Worm (Caenorhabditis elegans) whole organism, L1 larva: ENCODE data around the gene acy-1.

Experiments
- C04F5.9 ChIP-seq: sonication (generic microtip); optimal IDR thresholded peaks from 2 replicates; lab custom pipeline; 2016; ENCODE audit warnings: missing genetic modification characterization, missing compliant biosample characterization
- C16A3.4 ChIP-seq: fragments of 150-350 bp; optimal IDR thresholded peaks from 2 replicates; lab custom pipeline; 2014; ENCODE audit warnings: missing biosample characterization, missing genetic modification characterization
- Y116A8C.19 ChIP-seq: sonication (generic microtip); optimal IDR thresholded peaks from 2 replicates; lab custom pipeline; 2016; ENCODE audit warnings: missing compliant biosample characterization, missing genetic modification characterization, borderline replicate concordance
- ama-1 ChIP-seq: fragments of 150-350 bp; optimal IDR thresholded peaks from 2 replicates; lab custom pipeline; 2014
- ceh-63 ChIP-seq: fragments of 200-800 bp; sonication (Bioruptor generic); optimal IDR thresholded peaks from 2 replicates; lab custom pipeline; 2018; ENCODE audit warnings: mild to moderate bottlenecking, missing genetic modification characterization, missing compliant biosample characterization
- ceh-88 ChIP-seq: fragments of 200-800 bp; sonication (Bioruptor generic); IDR thresholded peaks from 2 replicates; pipeline ENCODE4 v1.3.6; 2022; ENCODE audit warnings: missing genetic modification characterization, missing compliant biosample characterization
- dpl-1 ChIP-seq, 3 experiments: fragments of 150-350 bp in 2 of 3; sonication (generic microtip) in 1 of 3; optimal IDR thresholded peaks; 2 replicates each; lab custom pipeline; 2014 to 2017; ENCODE audit warnings: missing biosample characterization in 3 of 3, missing genetic modification characterization in 3 of 3, missing genetic modification reagents in 3 of 3
- efl-1 ChIP-seq, 4 experiments: fragments of 150-350 bp; optimal IDR thresholded peaks in 3 of 4; peaks in 1 of 4; 1 replicate in 1 of 4; 2 replicates in 3 of 4; lab custom pipeline; 2014; ENCODE audit warnings: missing biosample characterization in 2 of 4, missing genetic modification characterization in 2 of 4, missing genetic modification reagents in 2 of 4
- elt-2 ChIP-seq: sonication (generic microtip); optimal IDR thresholded peaks from 2 replicates; lab custom pipeline; 2016; ENCODE audit warnings: missing genetic modification characterization, mild to moderate bottlenecking, inconsistent platforms, missing compliant biosample characterization, missing genetic modification reagents
- fkh-8 ChIP-seq: sonication (generic microtip); optimal IDR thresholded peaks from 2 replicates; lab custom pipeline; 2016; ENCODE audit warnings: mild to moderate bottlenecking, missing genetic modification characterization, missing compliant biosample characterization
- fos-1 ChIP-seq: fragments of 150-350 bp; optimal IDR thresholded peaks from 2 replicates; lab custom pipeline; 2014; ENCODE audit warnings: missing biosample characterization, missing genetic modification characterization
- grh-1 ChIP-seq: fragments of 200-800 bp; sonication (Bioruptor generic); IDR thresholded peaks from 2 replicates; pipeline ENCODE4 v1.3.6; 2022; ENCODE audit warnings: missing genetic modification reagents, missing genetic modification characterization, missing compliant biosample characterization
- isw-1 ChIP-seq: fragments of 200-800 bp; sonication (Bioruptor generic); IDR thresholded peaks from 2 replicates; pipeline ENCODE4 v1.3.6; 2022; ENCODE audit warnings: missing genetic modification characterization, missing compliant biosample characterization
- jun-1 ChIP-seq: fragments of 150-350 bp; optimal IDR thresholded peaks from 2 replicates; lab custom pipeline; 2014; ENCODE audit warnings: missing biosample characterization, missing genetic modification reagents, missing genetic modification characterization
- lin-13 ChIP-seq: fragments of 150-350 bp; optimal IDR thresholded peaks from 2 replicates; lab custom pipeline; 2014; ENCODE audit warnings: missing biosample characterization, missing genetic modification reagents, missing genetic modification characterization
- lin-14 ChIP-seq: fragments of 200-800 bp; sonication (Bioruptor generic); optimal IDR thresholded peaks from 2 replicates; lab custom pipeline; 2018; ENCODE audit warnings: mild to moderate bottlenecking, missing genetic modification characterization, moderate library complexity, missing compliant biosample characterization
- lin-15B ChIP-seq: fragments of 150-350 bp; sonication (generic microtip); optimal IDR thresholded peaks from 3 replicates; lab custom pipeline; 2014; ENCODE audit warnings: missing biosample characterization, missing genetic modification characterization
- lin-35 ChIP-seq, 2 experiments: fragments of 150-350 bp; optimal IDR thresholded peaks; 2 replicates each; lab custom pipeline; 2014; ENCODE audit warnings: missing biosample characterization in 2 of 2, missing genetic modification characterization in 2 of 2, missing genetic modification reagents in 2 of 2
- lin-39 ChIP-seq: fragments of 150-350 bp; optimal IDR thresholded peaks from 2 replicates; lab custom pipeline; 2014; ENCODE audit warnings: missing biosample characterization, missing genetic modification reagents, missing genetic modification characterization
- lsy-2 ChIP-seq, 2 experiments: fragments of 150-350 bp; optimal IDR thresholded peaks; 2 replicates each; lab custom pipeline; 2014; ENCODE audit warnings: missing biosample characterization in 2 of 2, missing genetic modification characterization in 2 of 2
- mab-9 ChIP-seq: fragments of 200-800 bp; sonication (Bioruptor generic); IDR thresholded peaks from 2 replicates; pipeline ENCODE4 v1.3.6; 2022; ENCODE audit warnings: missing genetic modification reagents, missing genetic modification characterization, missing compliant biosample characterization
- mdl-1 ChIP-seq, 2 experiments: fragments of 150-350 bp; optimal IDR thresholded peaks; 2 replicates each; lab custom pipeline; 2014 to 2017; ENCODE audit warnings: missing biosample characterization in 2 of 2, missing genetic modification characterization in 2 of 2, inconsistent platforms in 1 of 2
- nhr-11 ChIP-seq: fragments of 150-350 bp; optimal IDR thresholded peaks from 2 replicates; lab custom pipeline; 2014; ENCODE audit warnings: missing biosample characterization, missing genetic modification characterization
- nhr-237 ChIP-seq: fragments of 150-350 bp; optimal IDR thresholded peaks from 2 replicates; lab custom pipeline; 2014; ENCODE audit warnings: missing biosample characterization, missing genetic modification characterization
- nhr-47 ChIP-seq: sonication (generic microtip); optimal IDR thresholded peaks from 2 replicates; lab custom pipeline; 2016; ENCODE audit warnings: mild to moderate bottlenecking, missing genetic modification characterization, moderate library complexity, missing compliant biosample characterization
- nhr-71 ChIP-seq: sonication (generic microtip); optimal IDR thresholded peaks from 2 replicates; lab custom pipeline; 2016; ENCODE audit warnings: mild to moderate bottlenecking, missing genetic modification characterization, moderate library complexity, missing compliant biosample characterization
- nhr-77 ChIP-seq: fragments of 150-350 bp; optimal IDR thresholded peaks from 2 replicates; lab custom pipeline; 2014; ENCODE audit warnings: missing biosample characterization, missing genetic modification characterization
- nhr-84 ChIP-seq: sonication (generic microtip); optimal IDR thresholded peaks from 2 replicates; lab custom pipeline; 2017; ENCODE audit warnings: missing biosample characterization, missing genetic modification characterization
- nhr-85 ChIP-seq: sonication (generic microtip); peaks from one replicate; lab custom pipeline; 2016; ENCODE audit warnings: missing genetic modification characterization, inconsistent platforms, missing compliant biosample characterization
- nhr-90 ChIP-seq: sonication (generic microtip); optimal IDR thresholded peaks from 2 replicates; lab custom pipeline; 2016; ENCODE audit warnings: mild to moderate bottlenecking, missing genetic modification characterization, missing compliant biosample characterization; ENCODE audit not compliant: poor library complexity
- pag-3 ChIP-seq: sonication (generic microtip); optimal IDR thresholded peaks from 2 replicates; lab custom pipeline; 2017; ENCODE audit warnings: missing genetic modification characterization, mild to moderate bottlenecking, missing compliant biosample characterization, antibody characterized with exemption, borderline replicate concordance; ENCODE audit not compliant: insufficient read depth
- pax-3 ChIP-seq: fragments of 200-800 bp; sonication (Bioruptor generic); optimal IDR thresholded peaks from 2 replicates; lab custom pipeline; 2018; ENCODE audit warnings: mild to moderate bottlenecking, missing genetic modification characterization, moderate library complexity, missing compliant biosample characterization
- pqm-1 ChIP-seq: sonication (generic microtip); optimal IDR thresholded peaks from 3 replicates; lab custom pipeline; 2017; ENCODE audit warnings: missing biosample characterization, missing genetic modification characterization
- rnt-1 ChIP-seq: sonication (generic microtip); optimal IDR thresholded peaks from 2 replicates; lab custom pipeline; 2016; ENCODE audit warnings: mild to moderate bottlenecking, missing genetic modification characterization, moderate library complexity, missing compliant biosample characterization
- skn-1 ChIP-seq: fragments of 150-350 bp; optimal IDR thresholded peaks from 2 replicates; lab custom pipeline; 2014; ENCODE audit warnings: missing biosample characterization, missing genetic modification characterization
- snpc-4 ChIP-seq: fragments of 150-350 bp; optimal IDR thresholded peaks from 2 replicates; lab custom pipeline; 2014; ENCODE audit warnings: missing biosample characterization, missing genetic modification characterization
- snu-23 ChIP-seq: sonication (generic microtip); optimal IDR thresholded peaks from 2 replicates; lab custom pipeline; 2016; ENCODE audit warnings: missing genetic modification characterization, missing compliant biosample characterization
- sup-37 ChIP-seq: fragments of 200-800 bp; sonication (Bioruptor generic); optimal IDR thresholded peaks from 2 replicates; lab custom pipeline; 2018; ENCODE audit warnings: mild to moderate bottlenecking, missing genetic modification characterization, missing compliant biosample characterization
- swsn-7 ChIP-seq: sonication (generic microtip); optimal IDR thresholded peaks from 2 replicates; lab custom pipeline; 2016; ENCODE audit warnings: missing genetic modification characterization, missing compliant biosample characterization
- tbx-2 ChIP-seq: sonication (generic microtip); optimal IDR thresholded peaks from 2 replicates; lab custom pipeline; 2016; ENCODE audit warnings: missing genetic modification characterization, missing compliant biosample characterization
- unc-86 ChIP-seq: sonication (generic microtip); optimal IDR thresholded peaks from 2 replicates; lab custom pipeline; 2016; ENCODE audit warnings: missing genetic modification characterization, missing compliant biosample characterization
- vab-15 ChIP-seq: sonication (generic microtip); optimal IDR thresholded peaks from 2 replicates; lab custom pipeline; 2017; ENCODE audit warnings: missing genotype, mild to moderate bottlenecking, missing genetic modification characterization, missing compliant biosample characterization
- xbp-1 ChIP-seq: sonication (generic microtip); optimal IDR thresholded peaks from 2 replicates; lab custom pipeline; 2016; ENCODE audit warnings: missing genetic modification characterization, missing compliant biosample characterization
- zip-4 ChIP-seq: fragments of 200-800 bp; sonication (Bioruptor generic); optimal IDR thresholded peaks from 2 replicates; lab custom pipeline; 2018; ENCODE audit warnings: mild to moderate bottlenecking, missing genetic modification characterization, moderate library complexity, missing compliant biosample characterization

The acy-1 gene

DNA sequence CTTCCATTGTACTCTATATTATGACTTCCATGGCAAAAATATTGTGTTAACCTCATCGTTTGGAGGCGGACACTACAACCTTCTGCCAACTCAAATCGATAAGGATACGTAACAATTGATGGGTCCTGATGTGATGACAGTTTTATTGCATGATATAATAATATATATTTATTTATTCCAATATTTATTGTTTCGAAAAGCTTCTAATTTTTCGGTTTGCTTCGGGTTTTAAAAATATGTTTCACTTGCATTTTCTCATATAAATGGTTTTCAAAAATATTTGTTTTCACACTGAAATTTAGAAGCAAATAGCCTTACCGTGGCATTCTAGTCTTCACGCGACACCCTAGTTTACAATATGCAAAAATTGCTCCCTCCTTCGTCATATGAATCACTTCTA is 15.2 kb upstream of the acy-1 start, which contains the start of gene T04A8.13:
Gene T04A8.13 (plus strand): TSS at position 301 of the 400 bp plus-strand sequence.
- TF ChIP-seq tbx-2 (tag; lab: Kevin White, UChicago) (no peak), efl-1 (optimal IDR thresholded peaks at IDR 0.05; lab: Kevin White, UChicago) (no peak), efl-1 (GFP tag; optimal IDR thresholded peaks at IDR 0.05 in 1 of 2; lab: Kevin White, UChicago) (peak in 1 of 2 experiments; percentile 2)
- TF ChIP-seq, all 84 proteins: peak for 1

DNA sequence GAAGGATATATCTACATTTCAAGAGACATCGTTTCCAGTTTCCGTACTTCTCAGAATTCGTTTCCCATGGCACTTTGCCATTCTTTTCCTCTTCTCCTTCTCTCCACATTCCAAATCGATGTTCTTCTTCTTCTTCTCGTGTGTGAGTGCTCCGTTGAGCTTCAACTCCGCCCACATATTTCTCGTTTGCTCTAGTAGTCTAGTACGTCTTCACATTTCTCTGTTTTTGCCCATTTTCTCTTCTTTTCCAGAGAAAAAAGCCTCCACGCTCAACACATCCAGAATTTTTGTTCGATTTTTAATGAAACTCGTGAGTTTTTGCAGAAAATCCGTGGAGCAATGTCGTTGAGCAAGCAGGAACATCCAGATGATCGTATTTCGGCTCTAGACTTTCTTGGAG is 13.0 kb upstream of the acy-1 start, which contains the start of gene T04A8.18:
Gene T04A8.18 (plus strand): TSS at position 301 of the 400 bp plus-strand sequence.
- TF ChIP-seq ama-1, result no peak
- TF ChIP-seq mab-9, result no peak
- TF ChIP-seq pax-3 (tag; lab: Kevin White, UChicago), result no peak

DNA sequence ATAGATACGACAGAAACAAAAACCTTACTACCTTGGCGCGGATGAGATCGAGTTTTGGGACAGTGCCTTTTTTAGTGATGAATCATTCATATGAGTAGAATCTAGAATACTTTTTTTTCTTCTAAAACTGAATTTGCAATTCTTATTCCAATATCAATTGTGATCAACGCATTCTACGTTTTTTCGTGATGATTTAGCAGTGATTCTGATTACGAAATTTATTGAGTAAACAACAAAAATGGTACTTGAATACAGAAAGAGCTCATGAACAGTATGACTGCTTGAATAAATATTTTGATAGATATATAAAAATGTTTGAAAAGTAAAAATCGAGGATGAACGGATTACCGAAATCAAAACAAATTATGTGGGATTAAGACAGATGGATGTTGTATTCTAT is 6.8 kb upstream of the acy-1 start, which contains the start of gene him-18:
Gene him-18 (minus strand): TSS at position 101 of the 400 bp plus-strand sequence.
- TF ChIP-seq grh-1 (GFP tag; lab: Robert Waterston, UW) (no peak), C16A3.4 (tag; lab: Kevin White, UChicago) (no peak), nhr-237 (no peak), snpc-4 (tag; lab: Kevin White, UChicago) (no peak)

DNA sequence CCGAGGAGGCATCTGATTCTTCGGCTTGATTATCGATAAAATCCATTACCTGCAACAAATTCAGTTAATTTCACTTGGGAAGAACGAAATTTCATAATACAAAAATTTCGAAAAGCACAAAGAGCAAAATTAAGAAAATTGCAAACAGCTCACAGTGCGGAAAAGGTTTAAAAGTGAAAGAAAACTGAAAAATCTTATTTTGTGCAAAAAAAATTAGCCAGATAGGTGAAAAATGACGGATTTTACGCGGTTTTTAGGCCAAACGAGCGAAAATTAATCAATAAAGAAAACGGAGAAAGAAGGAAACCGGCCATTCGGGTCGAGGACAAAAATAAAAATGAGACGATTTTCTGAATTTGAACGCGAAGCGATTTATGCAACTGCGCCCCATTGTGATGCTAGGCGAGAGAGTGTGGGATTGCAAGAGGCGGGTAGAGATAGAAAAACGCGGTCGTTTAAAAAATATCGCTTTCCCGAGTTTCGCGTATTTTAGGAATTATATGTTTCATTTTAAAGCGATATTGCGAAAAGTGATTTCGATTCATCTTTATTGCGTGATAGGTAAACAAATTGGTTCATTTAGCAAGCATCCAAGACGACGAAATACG is 1.2 kb upstream of the acy-1 start, which contains the start of gene emb-5:
Gene emb-5 (minus strand): TSS at position 51 of the 608 bp plus-strand sequence.
- TF ChIP-seq ceh-88 (GFP tag; lab: Robert Waterston, UW), result no peak
- TF ChIP-seq nhr-84 (tag; lab: Kevin White, UChicago), result no peak
- peak; percentile 61 for TF ChIP-seq unc-86 (tag; lab: Kevin White, UChicago)
- TF ChIP-seq grh-1 (GFP tag; lab: Robert Waterston, UW), result peak; percentile 58; the same call in 1 of the 2 replicates
- peak; percentile 72 for TF ChIP-seq xbp-1 (tag; lab: Kevin White, UChicago)
- no peak for TF ChIP-seq vab-15 (tag; lab: Kevin White, UChicago)
- TF ChIP-seq nhr-11 (tag; lab: Kevin White, UChicago), result no peak
- peak; percentile 81 for TF ChIP-seq C16A3.4 (tag; lab: Kevin White, UChicago)
- peak; percentile 95 to 97 (median 96) for TF ChIP-seq dpl-1 (GFP tag; optimal IDR thresholded peaks at IDR 0.05; lab: Kevin White, UChicago)
- TF ChIP-seq nhr-47 (tag; lab: Kevin White, UChicago), result peak; percentile 77
- TF ChIP-seq lin-15B (tag; lab: Kevin White, UChicago), result peak; percentile 74
- TF ChIP-seq efl-1 (optimal IDR thresholded peaks at IDR 0.05; lab: Kevin White, UChicago), result peak; percentile 76 to 97
- TF ChIP-seq efl-1 (GFP tag; optimal IDR thresholded peaks at IDR 0.05 in 1 of 2; lab: Kevin White, UChicago), result peak; percentile 97 to 100
- TF ChIP-seq lsy-2 (tag; optimal IDR thresholded peaks at IDR 0.05; lab: Kevin White, UChicago), result peak in 1 of 2 experiments; percentile 76
- TF ChIP-seq nhr-77 (tag; lab: Kevin White, UChicago), result peak; percentile 28
- TF ChIP-seq tbx-2 (tag; lab: Kevin White, UChicago), result no peak
- TF ChIP-seq fos-1, result peak; percentile 39
- peak; percentile 75 for TF ChIP-seq isw-1
- peak; percentile 54 for TF ChIP-seq nhr-90 (tag; lab: Kevin White, UChicago)
- no peak for TF ChIP-seq zip-4 (GFP tag; lab: Kevin White, UChicago)
- peak; percentile 62 for TF ChIP-seq lin-13
- TF ChIP-seq jun-1, result peak; percentile 59
- no peak for TF ChIP-seq pag-3 (tag; lab: Kevin White, UChicago)
- TF ChIP-seq lin-35 (GFP tag; optimal IDR thresholded peaks at IDR 0.05; lab: Kevin White, UChicago), result peak; percentile 96 to 98
- TF ChIP-seq nhr-71 (tag; lab: Kevin White, UChicago), result peak; percentile 79
- no peak for TF ChIP-seq pqm-1 (tag; lab: Kevin White, UChicago)
- peak in 1 of 2 experiments; percentile 36 for TF ChIP-seq mdl-1 (tag; optimal IDR thresholded peaks at IDR 0.05; lab: Kevin White, UChicago)
- peak; percentile 71 for TF ChIP-seq skn-1 (tag; lab: Kevin White, UChicago)
- peak; percentile 61 for TF ChIP-seq swsn-7 (tag; lab: Kevin White, UChicago)
- peak; percentile 86 for TF ChIP-seq rnt-1
- TF ChIP-seq ceh-63 (GFP tag; lab: Kevin White, UChicago), result no peak
- peak; percentile 36 for TF ChIP-seq sup-37
- no peak for TF ChIP-seq Y116A8C.19
- TF ChIP-seq snu-23 (GFP tag; lab: Kevin White, UChicago), result peak; percentile 77
- peak; percentile 59 for TF ChIP-seq lin-39 (tag; lab: Kevin White, UChicago)
- TF ChIP-seq nhr-85 (tag; lab: Kevin White, UChicago), result peak; percentile 80
- peak; percentile 62 for TF ChIP-seq fkh-8 (tag; lab: Kevin White, UChicago)
- peak; percentile 9 for TF ChIP-seq elt-2 (tag; lab: Kevin White, UChicago)
- peak; percentile 65 for TF ChIP-seq C04F5.9 (tag; lab: Kevin White, UChicago)
- TF ChIP-seq lin-14 (GFP tag; lab: Kevin White, UChicago), result no peak
